ENCODE assay signal across 4 fruit fly cellular contexts in genomic region chr3R:19641498-19642065, dm6.
TF ChIP-seq lines count a peak whose summit lies in the region.

No protein-coding gene starts in this region.

TF ChIP-seq in whole organism, adult, 20 proteins besides CTCF, POLR2A, EP300 and RAD21 (continued from another document):
- TF ChIP-seq Mnt (GFP tag; optimal IDR thresholded peaks at IDR 0.05; lab: Kevin White, UChicago) (peak; percentile 9), CG1620 (GFP tag; optimal IDR thresholded peaks at IDR 0.05; lab: Kevin White, UChicago) (peak; percentile 76)

TF ChIP-seq in whole organism, embryonic, 481 proteins besides CTCF, POLR2A, EP300 and RAD21 (continued from another document and continues in another):
- TF ChIP-seq CG7839 (tag; optimal IDR thresholded peaks at IDR 0.05; lab: Kevin White, UChicago) (peak; percentile 89), nerfin-2 (GFP tag; IDR thresholded peaks at IDR 0.05; lab: Robert Waterston, UW; ENCODE audit: partially characterized antibody) (no peak), exex (tag; optimal IDR thresholded peaks at IDR 0.05; lab: Kevin White, UChicago) (peak; percentile 66), CG17568 (GFP tag; optimal IDR thresholded peaks at IDR 0.05; lab: Kevin White, UChicago) (peak; percentile 83), p53 (GFP tag; optimal IDR thresholded peaks at IDR 0.05; lab: Kevin White, UChicago) (no peak), Sin3A (optimal IDR thresholded peaks at IDR 0.05; lab: Kevin White, UChicago) (no peak), psq (GFP tag; optimal IDR thresholded peaks at IDR 0.05; lab: Kevin White, UChicago) (peak; percentile 63), ato (GFP tag; IDR thresholded peaks at IDR 0.05; lab: Robert Waterston, UW; ENCODE audit: partially characterized antibody) (no peak), vvl (GFP tag; IDR thresholded peaks at IDR 0.05; lab: Robert Waterston, UW) (peak; percentile 95), pb (GFP tag; optimal IDR thresholded peaks at IDR 0.05; lab: Kevin White, UChicago) (peak; percentile 36), sima (GFP tag; optimal IDR thresholded peaks at IDR 0.05; lab: Kevin White, UChicago) (peak; percentile 50), CG4854 (GFP tag; optimal IDR thresholded peaks at IDR 0.05; lab: Kevin White, UChicago) (peak; percentile 74), gcm2 (GFP tag; optimal IDR thresholded peaks at IDR 0.05; lab: Kevin White, UChicago) (no peak), CG32767 (GFP tag; IDR thresholded peaks at IDR 0.05; lab: Robert Waterston, UW) (peak; percentile 84), Dip2 (GFP tag; IDR thresholded peaks at IDR 0.05; lab: Robert Waterston, UW) (no peak), wor (GFP tag; IDR thresholded peaks at IDR 0.05; lab: Robert Waterston, UW) (peak; percentile 55), B-H1 (GFP tag; IDR thresholded peaks at IDR 0.05; lab: Robert Waterston, UW) (peak; percentile 78), CG3163 (GFP tag; optimal IDR thresholded peaks at IDR 0.05; lab: Kevin White, UChicago) (no peak), ems (GFP tag; optimal IDR thresholded peaks at IDR 0.05; lab: Kevin White, UChicago) (peak; percentile 65), insv (GFP tag; optimal IDR thresholded peaks at IDR 0.05; lab: Kevin White, UChicago) (peak in 1 of 2 experiments; percentile 2), chinmo (GFP tag; IDR thresholded peaks at IDR 0.05; lab: Robert Waterston, UW; ENCODE audit: partially characterized antibody) (no peak), CG8290 (GFP tag; optimal IDR thresholded peaks at IDR 0.05; lab: Kevin White, UChicago) (no peak), CG8290 (tag; optimal IDR thresholded peaks at IDR 0.05; lab: Kevin White, UChicago) (peak; percentile 24 to 51), zen (tag; optimal IDR thresholded peaks at IDR 0.05; lab: Kevin White, UChicago) (peak; percentile 71), Vsx1 (GFP tag; optimal IDR thresholded peaks at IDR 0.05; lab: Kevin White, UChicago) (peak; percentile 64), mirr (GFP tag; optimal IDR thresholded peaks at IDR 0.05; lab: Kevin White, UChicago) (peak; percentile 66), CG10654 (GFP tag; optimal IDR thresholded peaks at IDR 0.05; lab: Kevin White, UChicago) (peak; percentile 66), Hsf (GFP tag; optimal IDR thresholded peaks at IDR 0.05; lab: Kevin White, UChicago) (peak; percentile 73), Meics (GFP tag; optimal IDR thresholded peaks at IDR 0.05; lab: Kevin White, UChicago) (peak; percentile 90), CG10959 (GFP tag; IDR thresholded peaks at IDR 0.05; lab: Robert Waterston, UW) (peak; percentile 50; the same call in 1 of the 2 replicates), Hey (tag; optimal IDR thresholded peaks at IDR 0.05; lab: Kevin White, UChicago) (no peak), Trl (optimal IDR thresholded peaks at IDR 0.05; lab: Kevin White, UChicago) (no peak), Trl (GFP tag; optimal IDR thresholded peaks at IDR 0.05; lab: Kevin White, UChicago) (no peak), Scr (GFP tag; IDR thresholded peaks at IDR 0.05; lab: Robert Waterston, UW; ENCODE audit: partially characterized antibody) (no peak), pzg (GFP tag; optimal IDR thresholded peaks at IDR 0.05; lab: Kevin White, UChicago) (no peak), B-H2 (GFP tag; optimal IDR thresholded peaks at IDR 0.05; lab: Kevin White, UChicago) (peak; percentile 74), zf30C (GFP tag; optimal IDR thresholded peaks at IDR 0.05; lab: Kevin White, UChicago) (no peak), fd96Cb (tag; optimal IDR thresholded peaks at IDR 0.05; lab: Kevin White, UChicago) (peak; percentile 86), Sox100B (GFP tag; optimal IDR thresholded peaks at IDR 0.05; lab: Kevin White, UChicago) (peak; percentile 88), seq (GFP tag; IDR thresholded peaks at IDR 0.05; lab: Robert Waterston, UW) (peak; percentile 92), pho (GFP tag; optimal IDR thresholded peaks at IDR 0.05; lab: Kevin White, UChicago) (peak; percentile 51), CG18619 (GFP tag; optimal IDR thresholded peaks at IDR 0.05; lab: Kevin White, UChicago) (peak; percentile 77), corto (GFP tag; optimal IDR thresholded peaks at IDR 0.05; lab: Kevin White, UChicago) (peak; percentile 47)

TF ChIP-seq in whole organism, prepupa, 60 proteins besides CTCF, POLR2A, EP300 and RAD21 (continued from another document):
- TF ChIP-seq Lpt (GFP tag; optimal IDR thresholded peaks at IDR 0.05; lab: Kevin White, UChicago) (peak; percentile 73), Ets21C (GFP tag; optimal IDR thresholded peaks at IDR 0.05; lab: Kevin White, UChicago) (peak; percentile 46), Met (GFP tag; optimal IDR thresholded peaks at IDR 0.05; lab: Kevin White, UChicago) (peak; percentile 79), CG11294 (GFP tag; IDR thresholded peaks at IDR 0.05; lab: Robert Waterston, UW) (peak; percentile 78), topi (GFP tag; optimal IDR thresholded peaks at IDR 0.05; lab: Kevin White, UChicago) (peak; percentile 77), CG34406 (GFP tag; optimal IDR thresholded peaks at IDR 0.05; lab: Kevin White, UChicago) (peak; percentile 82), Hr39 (GFP tag; optimal IDR thresholded peaks at IDR 0.05; lab: Kevin White, UChicago) (peak; percentile 35), CG1621 (tag; optimal IDR thresholded peaks at IDR 0.05; lab: Kevin White, UChicago) (peak; percentile 59), Blimp-1 (GFP tag; optimal IDR thresholded peaks at IDR 0.05; lab: Kevin White, UChicago) (peak; percentile 61), CG31627 (GFP tag; optimal IDR thresholded peaks at IDR 0.05; lab: Kevin White, UChicago) (peak; percentile 62), CG6792 (GFP tag; optimal IDR thresholded peaks at IDR 0.05; lab: Kevin White, UChicago) (peak; percentile 73), CG3032 (tag; optimal IDR thresholded peaks at IDR 0.05; lab: Kevin White, UChicago) (peak; percentile 74), CG3919 (GFP tag; optimal IDR thresholded peaks at IDR 0.05; lab: Kevin White, UChicago) (peak; percentile 85), dsx (GFP tag; optimal IDR thresholded peaks at IDR 0.05; lab: Kevin White, UChicago; ENCODE audit: poor library complexity, severe bottlenecking) (peak; percentile 55), net (GFP tag; optimal IDR thresholded peaks at IDR 0.05; lab: Kevin White, UChicago) (peak; percentile 78), CG8319 (GFP tag; optimal IDR thresholded peaks at IDR 0.05; lab: Kevin White, UChicago) (peak; percentile 45), CG11902 (GFP tag; optimal IDR thresholded peaks at IDR 0.05; lab: Kevin White, UChicago) (peak; percentile 49), esn (GFP tag; optimal IDR thresholded peaks at IDR 0.05; lab: Kevin White, UChicago) (peak; percentile 85), lz (GFP tag; optimal IDR thresholded peaks at IDR 0.05; lab: Kevin White, UChicago) (peak; percentile 71), Gug (GFP tag; IDR thresholded peaks at IDR 0.05; lab: Robert Waterston, UW) (peak; percentile 90), Sox14 (GFP tag; optimal IDR thresholded peaks at IDR 0.05; lab: Kevin White, UChicago) (peak; percentile 59), CG6163 (GFP tag; IDR thresholded peaks at IDR 0.05; lab: Robert Waterston, UW) (peak; percentile 94), Hr4 (GFP tag; optimal IDR thresholded peaks at IDR 0.05; lab: Kevin White, UChicago) (peak; percentile 86), CG7368 (GFP tag; optimal IDR thresholded peaks at IDR 0.05; lab: Kevin White, UChicago) (peak; percentile 70), CG4318 (GFP tag; optimal IDR thresholded peaks at IDR 0.05; lab: Kevin White, UChicago) (peak; percentile 68), CG16779 (tag; optimal IDR thresholded peaks at IDR 0.05; lab: Kevin White, UChicago) (peak; percentile 50), CG6808 (GFP tag; optimal IDR thresholded peaks at IDR 0.05; lab: Kevin White, UChicago) (peak; percentile 64), Sox102F (GFP tag; optimal IDR thresholded peaks at IDR 0.05; lab: Kevin White, UChicago) (peak; percentile 73), fkh (GFP tag; optimal IDR thresholded peaks at IDR 0.05; lab: Kevin White, UChicago) (peak; percentile 73), spab (GFP tag; optimal IDR thresholded peaks at IDR 0.05; lab: Kevin White, UChicago) (peak; percentile 54), fd59A (GFP tag; optimal IDR thresholded peaks at IDR 0.05; lab: Kevin White, UChicago) (peak; percentile 46), CG6276 (GFP tag; optimal IDR thresholded peaks at IDR 0.05; lab: Kevin White, UChicago) (peak; percentile 86), Eip75B (GFP tag; optimal IDR thresholded peaks at IDR 0.05; lab: Kevin White, UChicago) (peak; percentile 79), CG6854 (GFP tag; optimal IDR thresholded peaks at IDR 0.05; lab: Kevin White, UChicago) (no peak), Eip78C (GFP tag; lab: Kevin White, UChicago) (peak; percentile 95), CG10631 (GFP tag; optimal IDR thresholded peaks at IDR 0.05; lab: Kevin White, UChicago) (peak; percentile 80), dac (GFP tag; optimal IDR thresholded peaks at IDR 0.05; lab: Kevin White, UChicago) (peak; percentile 55), vri (GFP tag; optimal IDR thresholded peaks at IDR 0.05; lab: Kevin White, UChicago) (peak; percentile 79), CG8119 (GFP tag; IDR thresholded peaks at IDR 0.05; lab: Robert Waterston, UW) (peak; percentile 90), CG32006 (GFP tag; optimal IDR thresholded peaks at IDR 0.05; lab: Kevin White, UChicago) (peak; percentile 82), CG11762 (GFP tag; optimal IDR thresholded peaks at IDR 0.05; lab: Kevin White, UChicago; ENCODE audit: insufficient read depth) (peak; percentile 55)
TF ChIP-seq in whole organism, prepupa: peak in this region for 58.

TF ChIP-seq in whole organism, wandering third instar larva, 38 proteins besides CTCF, POLR2A, EP300 and RAD21 (continued from another document):
- TF ChIP-seq br (GFP tag; optimal IDR thresholded peaks at IDR 0.05; lab: Kevin White, UChicago) (peak; percentile 65), usp (GFP tag; optimal IDR thresholded peaks at IDR 0.05; lab: Kevin White, UChicago) (no peak), brk (GFP tag; optimal IDR thresholded peaks at IDR 0.05; lab: Kevin White, UChicago) (peak; percentile 76), jim (GFP tag; optimal IDR thresholded peaks at IDR 0.05; lab: Kevin White, UChicago) (no peak), dsf (GFP tag; optimal IDR thresholded peaks at IDR 0.05; lab: Kevin White, UChicago; ENCODE audit: borderline replicate concordance) (peak; percentile 30), woc (GFP tag; optimal IDR thresholded peaks at IDR 0.05; lab: Kevin White, UChicago) (peak; percentile 12), sv (GFP tag; optimal IDR thresholded peaks at IDR 0.05; lab: Kevin White, UChicago) (peak; percentile 13), tai (GFP tag; optimal IDR thresholded peaks at IDR 0.05; lab: Kevin White, UChicago) (no peak), h (GFP tag; optimal IDR thresholded peaks at IDR 0.05; lab: Kevin White, UChicago) (peak; percentile 89), Vsx2 (GFP tag; optimal IDR thresholded peaks at IDR 0.05; lab: Kevin White, UChicago; ENCODE audit: partially characterized antibody) (no peak), dl (GFP tag; optimal IDR thresholded peaks at IDR 0.05; lab: Kevin White, UChicago; ENCODE audit: insufficient read depth in 1 of 2, partially characterized antibody in 2 of 2) (no peak), Abd-B (GFP tag; optimal IDR thresholded peaks at IDR 0.05; lab: Kevin White, UChicago) (no peak), Dfd (GFP tag; optimal IDR thresholded peaks at IDR 0.05; lab: Kevin White, UChicago) (no peak), Myc (optimal IDR thresholded peaks at IDR 0.05; lab: Kevin White, UChicago) (no peak), ey (GFP tag; optimal IDR thresholded peaks at IDR 0.05; lab: Kevin White, UChicago) (peak; percentile 54)
